Fruit fly (Drosophila melanogaster): ENCODE results near the gene CG12213.

Gene CG12213

DNA sequence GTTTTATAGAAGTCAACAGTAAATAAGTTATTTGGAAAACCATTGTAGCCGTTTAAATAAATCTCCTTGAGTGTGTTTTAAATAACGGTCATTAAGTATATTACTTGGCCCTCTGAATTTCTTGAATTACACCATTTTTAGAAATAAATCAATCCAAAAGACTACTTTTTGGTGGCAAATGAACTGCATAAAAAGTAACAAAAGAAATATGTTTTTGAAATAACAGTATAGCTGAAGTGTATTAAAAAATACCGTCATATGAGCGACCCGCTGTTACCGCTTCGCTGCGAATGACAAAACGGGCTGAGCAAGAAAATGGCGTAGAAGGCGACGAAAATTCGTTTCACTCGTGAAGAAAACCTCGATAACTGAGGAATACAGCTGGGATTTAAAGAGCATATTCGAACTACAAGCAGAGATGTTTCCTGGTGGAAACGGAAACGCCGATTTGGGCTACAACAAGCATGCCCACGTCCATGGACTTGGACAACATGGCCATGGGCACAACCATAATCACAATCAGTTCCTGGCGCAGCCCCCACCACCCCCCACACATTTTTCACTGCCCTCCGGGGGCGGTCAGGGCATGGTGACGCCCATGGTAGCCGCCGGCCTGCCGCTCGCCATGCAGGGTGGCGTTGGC lies 18.0 kb downstream of the CG12213 start, which contains the start of gene CG31211:
CG31211 (plus strand) TSS at position 294 of the 643 bp plus-strand sequence.
- TF ChIP-seq CG8478 (optimal IDR thresholded peaks at IDR 0.05) = no peak
- TF ChIP-seq CTCF (optimal IDR thresholded peaks at IDR 0.05) = no peak

DNA sequence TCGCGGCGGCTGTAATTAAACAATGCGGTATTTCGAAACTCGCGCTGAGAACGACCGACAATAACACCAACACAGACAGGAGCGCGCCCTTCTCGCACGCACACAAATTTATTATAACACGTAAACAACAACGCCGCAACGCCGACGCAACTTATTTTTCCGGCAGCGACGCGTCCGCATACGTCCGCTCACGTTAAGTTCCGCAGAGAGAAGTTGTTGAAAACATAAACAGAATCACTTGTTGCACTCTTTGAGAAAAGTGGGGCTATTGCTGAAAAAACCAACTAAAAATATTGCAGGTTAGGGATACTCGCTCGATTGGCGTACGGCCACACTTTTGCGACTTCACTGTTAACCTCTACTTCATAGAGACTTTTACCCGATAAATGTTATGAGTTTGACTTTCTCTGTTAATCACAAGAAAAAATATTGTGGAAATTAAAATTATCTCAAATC lies 18.6 kb downstream of the CG12213 start, which contains the start of gene Cad87A:
Cad87A (minus strand) TSS at position 227 of the 456 bp plus-strand sequence.
- TF ChIP-seq CTCF (optimal IDR thresholded peaks at IDR 0.05) = no peak
- TF ChIP-seq CG8478 (optimal IDR thresholded peaks at IDR 0.05) = no peak

DNA sequence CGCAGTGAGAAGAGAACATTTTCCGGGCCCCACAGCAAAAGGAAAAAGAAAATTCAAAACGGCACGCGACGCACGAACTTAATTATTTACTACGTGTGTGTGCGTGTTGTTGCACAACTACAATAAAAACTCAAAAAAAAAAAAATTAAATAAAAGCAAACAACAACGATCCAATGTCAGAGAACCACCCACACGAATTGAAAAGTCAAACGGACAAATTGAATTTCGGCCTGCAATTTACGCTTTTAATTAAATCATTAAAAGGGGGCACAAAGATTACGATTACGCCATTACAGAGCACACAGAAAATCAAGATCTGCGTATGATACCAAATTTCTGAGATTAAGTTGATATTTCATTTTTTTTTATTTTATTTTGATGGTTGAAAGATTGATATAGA lies 19.5 kb downstream of the CG12213 start:
- no peak for TF ChIP-seq CG8478 (optimal IDR thresholded peaks at IDR 0.05)
- TF ChIP-seq CTCF (optimal IDR thresholded peaks at IDR 0.05) = no peak

DNA sequence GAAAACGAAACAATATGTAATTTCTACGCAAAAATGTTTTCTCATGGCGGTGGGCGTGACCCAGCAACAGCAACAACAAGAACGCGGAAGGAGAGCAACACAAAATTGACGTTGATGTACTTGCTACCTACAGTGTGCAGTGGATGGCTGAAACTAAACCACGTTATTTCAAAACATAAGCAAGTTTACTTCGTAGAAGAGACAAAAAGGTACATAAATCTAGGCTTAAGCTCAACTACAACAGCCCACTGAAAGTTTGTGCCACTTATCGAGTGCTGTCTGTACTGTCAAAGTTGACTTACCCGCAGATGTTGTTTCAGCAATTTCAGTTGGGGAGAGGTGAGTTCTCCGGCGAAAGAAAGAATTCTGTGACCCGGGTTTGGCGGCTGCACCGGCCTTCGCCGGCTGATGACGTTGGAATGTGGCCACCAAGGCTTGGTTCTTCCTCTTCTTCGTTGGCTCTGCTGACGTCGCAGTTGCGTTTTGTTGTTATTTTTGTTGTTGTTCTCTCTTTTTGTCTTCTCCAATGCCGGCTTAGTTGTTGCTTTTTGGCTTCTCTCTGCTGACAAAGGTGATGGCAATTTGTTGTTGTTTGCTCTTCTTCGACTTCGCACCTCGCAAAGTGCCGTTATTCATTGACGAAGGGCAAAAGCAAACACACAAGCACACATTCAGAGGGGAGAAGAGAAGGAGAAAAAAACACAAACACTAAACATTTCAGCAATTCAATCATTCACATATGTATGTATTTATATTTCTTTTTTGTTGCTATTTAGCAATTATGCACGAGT lies 20.2 kb downstream of the CG12213 start:
- TF ChIP-seq CTCF (optimal IDR thresholded peaks at IDR 0.05) = no peak
- no peak for TF ChIP-seq CG8478 (optimal IDR thresholded peaks at IDR 0.05)

DNA sequence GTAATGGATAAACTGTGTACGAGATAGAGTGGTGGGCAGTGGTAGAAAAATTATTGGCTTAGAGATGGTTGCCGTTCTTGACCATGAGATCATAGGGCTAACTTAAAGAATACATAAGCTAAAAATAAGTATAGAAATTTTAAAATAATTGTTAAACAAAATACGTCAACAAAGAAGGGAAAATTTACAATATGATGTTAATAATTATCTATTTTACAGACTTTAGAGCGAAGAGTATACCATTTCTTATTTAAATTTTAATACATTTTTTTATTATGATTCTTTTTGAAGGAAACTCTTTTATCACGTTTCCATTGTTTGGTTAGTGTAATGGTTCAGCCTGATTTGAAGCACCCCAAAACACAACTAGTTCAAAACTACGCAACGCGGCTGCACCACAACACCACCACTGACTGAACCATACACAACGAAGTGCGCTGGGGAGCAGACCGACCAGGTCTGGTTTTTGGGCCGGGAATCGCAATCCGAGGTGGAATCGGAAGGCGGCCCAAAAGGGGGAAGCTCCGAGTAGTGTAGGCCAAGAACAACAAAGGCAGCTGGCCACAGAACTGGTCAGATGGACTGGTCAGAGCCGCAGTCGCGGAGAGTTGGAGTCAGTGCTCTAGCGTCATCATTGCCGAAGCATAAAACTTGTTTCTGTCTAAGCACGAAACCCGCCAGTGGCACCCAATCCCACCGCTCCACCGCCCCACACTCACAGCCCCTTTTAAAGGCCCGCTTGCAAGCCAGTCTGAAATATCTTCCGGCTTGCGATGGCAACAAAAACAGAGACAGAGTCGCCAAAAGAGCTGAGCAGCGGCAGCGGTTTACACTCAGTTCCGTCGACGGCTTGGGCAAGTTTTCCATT lies 21.8 kb downstream of the CG12213 start:
- TF ChIP-seq CTCF (optimal IDR thresholded peaks at IDR 0.05) (no peak), CG8478 (optimal IDR thresholded peaks at IDR 0.05) (no peak)

DNA sequence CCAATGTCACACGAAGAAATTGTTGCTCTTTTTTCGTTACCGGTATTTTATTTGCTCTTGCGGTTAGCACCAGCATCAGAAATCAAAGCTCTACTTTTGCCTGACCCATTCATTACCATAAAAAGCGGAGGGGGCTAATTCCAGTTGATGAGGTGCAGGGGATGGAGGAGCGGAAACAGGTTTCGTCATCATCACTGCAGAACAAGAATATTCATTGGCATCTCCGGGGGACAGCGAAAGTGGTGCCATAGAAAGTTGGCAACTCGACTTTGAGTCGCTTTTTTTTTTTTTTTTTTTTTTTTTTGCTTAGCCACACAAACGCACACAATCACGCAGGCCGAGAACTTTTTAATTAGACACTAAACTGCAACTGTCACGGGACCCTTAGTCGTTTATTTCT lies 26.4 kb downstream of the CG12213 start:
- TF ChIP-seq CTCF (optimal IDR thresholded peaks at IDR 0.05) (no peak), CG8478 (optimal IDR thresholded peaks at IDR 0.05) (no peak)

DNA sequence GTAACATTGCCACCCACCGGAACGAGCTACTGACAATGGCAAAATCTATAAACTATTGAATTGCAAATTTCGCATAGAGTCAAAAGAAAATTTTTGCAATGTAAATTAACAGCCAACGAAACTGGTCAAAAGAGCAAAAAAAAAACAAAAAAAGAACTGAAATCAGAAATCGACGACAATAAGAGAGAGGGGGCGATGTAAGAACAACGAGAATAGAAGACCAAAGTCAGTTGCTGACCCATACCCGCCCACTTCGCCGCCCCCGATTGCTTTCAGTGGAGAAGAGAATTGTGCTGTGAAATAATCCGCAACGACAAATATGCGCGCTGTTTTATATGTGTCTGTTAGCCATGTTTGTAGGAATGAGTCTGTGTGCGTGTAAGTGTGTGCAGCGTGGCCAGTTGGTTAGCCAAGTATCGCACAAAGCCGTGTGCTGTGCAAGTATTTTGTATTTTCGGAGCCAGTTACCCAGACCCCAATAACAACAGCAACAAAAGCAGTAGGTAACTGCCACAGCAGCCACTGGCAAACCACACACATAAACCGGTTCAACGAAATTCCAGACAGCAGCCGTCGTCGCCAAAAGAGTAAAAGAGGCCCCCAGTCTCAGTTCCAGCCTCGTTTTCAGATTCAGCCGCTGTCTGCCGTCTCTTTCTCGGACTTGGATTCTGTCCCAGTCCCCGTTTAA lies 29.9 kb downstream of the CG12213 start:
- TF ChIP-seq CTCF (optimal IDR thresholded peaks at IDR 0.05) (no peak), CG8478 (optimal IDR thresholded peaks at IDR 0.05) (no peak)

DNA sequence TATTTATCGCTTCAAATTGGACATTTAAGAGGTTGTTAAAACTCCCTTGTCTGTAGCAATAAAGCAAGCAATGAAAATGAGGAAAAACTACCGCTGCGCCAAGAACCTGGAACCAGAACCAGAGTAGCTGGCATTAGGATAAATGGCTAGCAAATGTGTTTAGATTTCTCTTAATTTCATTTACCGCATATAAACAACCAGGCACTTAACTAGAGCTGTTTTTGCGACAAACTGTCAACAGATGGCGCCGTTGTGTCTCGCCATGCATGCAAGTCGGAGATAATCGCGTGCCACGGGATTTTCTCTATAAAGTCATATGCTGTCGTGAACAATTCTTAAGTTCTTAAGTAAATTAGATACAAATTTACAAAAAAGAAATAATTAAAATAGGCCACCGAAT lies 33.6 kb downstream of the CG12213 start:
- TF ChIP-seq CTCF (optimal IDR thresholded peaks at IDR 0.05) (peak; percentile 52 to 55), CG8478 (optimal IDR thresholded peaks at IDR 0.05) (no peak)

DNA sequence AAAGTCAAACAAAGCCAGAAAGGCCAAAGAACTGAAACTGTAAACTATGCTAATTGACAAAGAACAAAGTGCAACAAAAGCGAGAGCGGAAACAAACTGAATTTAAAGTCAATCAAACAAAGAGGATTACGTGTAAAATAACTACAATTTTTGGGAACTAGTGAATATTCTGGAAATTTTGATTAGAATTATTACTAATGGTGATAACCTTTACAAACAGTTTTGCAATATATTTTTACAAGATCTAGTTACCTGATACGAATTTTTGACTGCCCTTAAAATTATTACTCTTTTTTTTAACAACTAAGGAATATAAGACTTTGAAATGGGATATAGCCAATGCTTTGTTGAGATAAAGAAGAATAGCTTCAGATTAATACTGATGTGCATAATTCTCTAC lies 36.5 kb downstream of the CG12213 start, which contains the start of gene CG14731:
CG14731 (plus strand) TSS at position 301 of the 400 bp plus-strand sequence.
- TF ChIP-seq CTCF (optimal IDR thresholded peaks at IDR 0.05) = no peak
- no peak for TF ChIP-seq CG8478 (optimal IDR thresholded peaks at IDR 0.05)

DNA sequence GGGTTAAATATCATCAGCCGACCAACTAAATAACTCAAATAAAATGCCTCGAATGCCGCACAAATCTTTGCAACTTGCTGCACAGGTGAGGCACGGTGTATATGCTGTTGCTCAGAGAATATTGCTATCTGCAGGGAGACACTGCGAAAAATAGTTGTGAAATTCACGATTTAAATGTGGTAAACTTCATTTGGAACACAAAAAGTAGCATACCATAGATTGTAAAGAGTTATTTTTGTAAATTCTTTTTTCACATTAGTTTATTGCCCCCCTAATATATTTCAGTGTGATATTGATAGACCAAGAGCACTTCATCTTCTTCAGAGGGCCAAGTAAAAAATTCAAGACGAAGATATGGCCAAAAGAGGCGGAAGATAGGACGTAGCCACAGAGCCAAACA lies 46.9 kb downstream of the CG12213 start:
- TF ChIP-seq CTCF (optimal IDR thresholded peaks at IDR 0.05) = no peak
- TF ChIP-seq CG8478 (optimal IDR thresholded peaks at IDR 0.05) = no peak

All from S2 (cell line).